Fruit fly (Drosophila melanogaster) whole organism, embryonic: Measurements from ENCODE around the gene Cyp4d21.
A peak's percentile ranks its signal among the peaks of the same experiment; 100 is the strongest.

ENCODE experiments used
- Atf6 ChIP-seq: fragments of 200-800 bp; sonication (Bioruptor generic); IDR thresholded peaks from 2 replicates; pipeline ENCODE4 v1.3.6; 2022; ENCODE audit warnings: missing biosample characterization, missing genetic modification characterization
- CG10543 ChIP-seq: fragments of 200-800 bp; sonication (Bioruptor generic); optimal IDR thresholded peaks from 3 replicates; lab custom pipeline; 2017; ENCODE audit warnings: missing biosample characterization, mild to moderate bottlenecking, missing genetic modification characterization, moderate library complexity
- CG10959 ChIP-seq: fragments of 200-800 bp; sonication (Bioruptor generic); IDR thresholded peaks from 2 replicates; pipeline ENCODE4 v1.3.6; 2022; ENCODE audit warnings: missing biosample characterization, missing genetic modification characterization
- CG11085 ChIP-seq: fragments of 200-800 bp; sonication (Bioruptor generic); IDR thresholded peaks from 2 replicates; pipeline ENCODE4 v1.3.6; 2022; ENCODE audit warnings: missing biosample characterization, missing genetic modification characterization
- CG12071 ChIP-seq: fragments of 200-800 bp; sonication (Bioruptor generic); optimal IDR thresholded peaks from 3 replicates; lab custom pipeline; 2018; ENCODE audit warnings: missing biosample characterization, mild to moderate bottlenecking, missing genetic modification characterization
- CG14667 ChIP-seq: fragments of 200-800 bp; sonication (Bioruptor generic); IDR thresholded peaks from 2 replicates; pipeline ENCODE4 v1.3.6; 2022; ENCODE audit warnings: missing biosample characterization, missing genetic modification characterization
- CG15011 ChIP-seq: fragments of 200-800 bp; sonication (Bioruptor generic); optimal IDR thresholded peaks from 3 replicates; lab custom pipeline; 2018; ENCODE audit warnings: missing biosample characterization, mild to moderate bottlenecking, missing genetic modification characterization
- CG15514 ChIP-seq: fragments of 200-800 bp; sonication (Bioruptor generic); optimal IDR thresholded peaks from 3 replicates; lab custom pipeline; 2017; ENCODE audit warnings: missing biosample characterization, missing genetic modification characterization, mild to moderate bottlenecking, moderate library complexity, missing genetic modification reagents
- CG17186 ChIP-seq: fragments of 200-800 bp; sonication (Bioruptor generic); optimal IDR thresholded peaks from 3 replicates; lab custom pipeline; 2017; ENCODE audit warnings: missing biosample characterization, missing genetic modification reagents, missing genetic modification characterization
- CG18262 ChIP-seq: fragments of 200-800 bp; optimal IDR thresholded peaks from 3 replicates; lab custom pipeline; 2019; ENCODE audit warnings: missing biosample characterization, mild to moderate bottlenecking, missing genetic modification characterization, moderate library complexity
- CG1832 ChIP-seq: fragments of 200-800 bp; sonication (Bioruptor generic); optimal IDR thresholded peaks from 2 replicates; lab custom pipeline; 2017; ENCODE audit warnings: missing biosample characterization, mild to moderate bottlenecking, missing genetic modification characterization, inconsistent platforms
- CG2712 ChIP-seq: fragments of 200-800 bp; optimal IDR thresholded peaks from 3 replicates; lab custom pipeline; 2019; ENCODE audit warnings: missing biosample characterization, mild to moderate bottlenecking, missing genetic modification characterization, moderate library complexity
- CG31224 ChIP-seq: fragments of 200-800 bp; sonication (Bioruptor generic); IDR thresholded peaks from 2 replicates; pipeline ENCODE4 v1.3.6; 2022; ENCODE audit warnings: missing biosample characterization, missing genetic modification characterization
- CG3407 ChIP-seq: fragments of 200-800 bp; sonication (Bioruptor generic); optimal IDR thresholded peaks from 2 replicates; lab custom pipeline; 2018; ENCODE audit warnings: missing biosample characterization, mild to moderate bottlenecking, missing genetic modification characterization
- CG3838 ChIP-seq: fragments of 200-800 bp; sonication (Bioruptor generic); optimal IDR thresholded peaks from 3 replicates; lab custom pipeline; 2016; ENCODE audit warnings: missing biosample characterization, missing genetic modification characterization
- CG4820 ChIP-seq: fragments of 200-800 bp; sonication (Bioruptor generic); optimal IDR thresholded peaks from 3 replicates; lab custom pipeline; 2016; ENCODE audit warnings: missing biosample characterization, missing genetic modification characterization
- CG6175 ChIP-seq: fragments of 200-800 bp; sonication (Bioruptor generic); IDR thresholded peaks from 3 replicates; pipeline ENCODE4 v1.3.6; 2022; ENCODE audit warnings: missing biosample characterization, missing genetic modification characterization
- CG6254 ChIP-seq: fragments of 200-800 bp; sonication (Bioruptor generic); optimal IDR thresholded peaks from 3 replicates; lab custom pipeline; 2017; ENCODE audit warnings: mild to moderate bottlenecking, missing biosample characterization, missing genetic modification reagents, missing genetic modification characterization
- CG6654 ChIP-seq: fragments of 200-800 bp; sonication (Bioruptor generic); optimal IDR thresholded peaks from 2 replicates; lab custom pipeline; 2017; ENCODE audit warnings: missing biosample characterization, mild to moderate bottlenecking, missing genetic modification characterization
- CG8290 ChIP-seq, 3 experiments: fragments of 200-800 bp; sonication (Bioruptor generic); optimal IDR thresholded peaks; 2 replicates each; lab custom pipeline; 2016 to 2019; ENCODE audit warnings: missing biosample characterization in 3 of 3, missing genetic modification characterization in 3 of 3, mild to moderate bottlenecking in 2 of 3, moderate library complexity in 1 of 3
- CG8359 ChIP-seq: fragments of 200-800 bp; sonication (Bioruptor generic); optimal IDR thresholded peaks from 2 replicates; lab custom pipeline; 2017; ENCODE audit warnings: missing biosample characterization, mild to moderate bottlenecking, missing genetic modification characterization, borderline replicate concordance
- CG8944 ChIP-seq: fragments of 200-800 bp; sonication (Bioruptor generic); optimal IDR thresholded peaks from 3 replicates; lab custom pipeline; 2016; ENCODE audit warnings: missing biosample characterization, missing genetic modification characterization
- Deaf1 ChIP-seq: fragments of 200-800 bp; optimal IDR thresholded peaks from 3 replicates; lab custom pipeline; 2019; ENCODE audit warnings: missing biosample characterization, mild to moderate bottlenecking, missing genetic modification characterization, moderate library complexity
- Gug ChIP-seq: fragments of 200-800 bp; sonication (Bioruptor generic); IDR thresholded peaks from 4 replicates; pipeline ENCODE4 v1.3.6; 2022; ENCODE audit warnings: missing biosample characterization, missing genetic modification characterization
- HLH54F ChIP-seq: fragments of 200-800 bp; sonication (Bioruptor generic); optimal IDR thresholded peaks from 3 replicates; lab custom pipeline; 2016; ENCODE audit warnings: missing biosample characterization, missing genetic modification characterization
- HmgZ ChIP-seq: fragments of 200-800 bp; sonication (Bioruptor generic); optimal IDR thresholded peaks from 2 replicates; lab custom pipeline; 2018; ENCODE audit warnings: missing biosample characterization, mild to moderate bottlenecking, missing genetic modification characterization
- MESR4 ChIP-seq: fragments of 200-800 bp; sonication (Bioruptor generic); optimal IDR thresholded peaks from 2 replicates; lab custom pipeline; 2018; ENCODE audit warnings: missing biosample characterization, mild to moderate bottlenecking, missing genetic modification characterization, moderate library complexity
- Max ChIP-seq: fragments of 200-800 bp; sonication (Bioruptor generic); optimal IDR thresholded peaks from 2 replicates; lab custom pipeline; 2016; ENCODE audit warnings: missing biosample characterization, mild to moderate bottlenecking, missing genetic modification characterization
- PHDP ChIP-seq: fragments of 200-800 bp; sonication (Bioruptor generic); optimal IDR thresholded peaks from 3 replicates; lab custom pipeline; 2018; ENCODE audit warnings: missing biosample characterization, mild to moderate bottlenecking, missing genetic modification characterization, moderate library complexity
- Sry-β ChIP-seq: fragments of 200-800 bp; sonication (Bioruptor generic); optimal IDR thresholded peaks from 2 replicates; lab custom pipeline; 2018; ENCODE audit warnings: missing biosample characterization, mild to moderate bottlenecking, missing genetic modification characterization, moderate library complexity
- TFAM ChIP-seq: fragments of 200-800 bp; sonication (Bioruptor generic); optimal IDR thresholded peaks from 2 replicates; lab custom pipeline; 2017; ENCODE audit warnings: missing biosample characterization, missing genetic modification characterization, inconsistent platforms
- Trl ChIP-seq, 3 experiments: fragments of >200 bp in 2 of 3; fragments of 200-800 bp in 1 of 3; sonication (Bioruptor generic) in 1 of 3; optimal IDR thresholded peaks; 2 replicates in 1 of 3; 3 replicates in 2 of 3; lab custom pipeline; 2016 to 2017; ENCODE audit warnings: missing biosample characterization in 1 of 3, missing genetic modification characterization in 1 of 3
- abd-A ChIP-seq: fragments of 200-800 bp; sonication (Bioruptor generic); optimal IDR thresholded peaks from 3 replicates; lab custom pipeline; 2019; ENCODE audit warnings: missing biosample characterization, mild to moderate bottlenecking, missing genetic modification characterization, moderate library complexity
- ci ChIP-seq: fragments of 200-800 bp; sonication (Bioruptor generic); IDR thresholded peaks from 3 replicates; pipeline ENCODE4 v1.3.6; 2022; ENCODE audit warnings: missing biosample characterization, missing genetic modification characterization
- crp ChIP-seq, 2 experiments: fragments of 200-800 bp; sonication (Bioruptor generic); optimal IDR thresholded peaks; 2 replicates in 1 of 2; 3 replicates in 1 of 2; lab custom pipeline; 2017; ENCODE audit warnings: missing biosample characterization in 2 of 2, missing genetic modification characterization in 2 of 2, mild to moderate bottlenecking in 1 of 2, moderate library complexity in 1 of 2
- ewg ChIP-seq: fragments of 200-800 bp; sonication (Bioruptor generic); optimal IDR thresholded peaks from 3 replicates; lab custom pipeline; 2017; ENCODE audit warnings: mild to moderate bottlenecking, missing biosample characterization, missing genetic modification reagents, missing genetic modification characterization
- fd64A ChIP-seq: fragments of 200-800 bp; sonication (Bioruptor generic); optimal IDR thresholded peaks from 3 replicates; lab custom pipeline; 2018; ENCODE audit warnings: missing biosample characterization, mild to moderate bottlenecking, missing genetic modification characterization
- gcm2 ChIP-seq: fragments of 200-800 bp; sonication (Bioruptor generic); optimal IDR thresholded peaks from 2 replicates; lab custom pipeline; 2016; ENCODE audit warnings: missing biosample characterization, missing genetic modification characterization
- kah ChIP-seq: fragments of 200-800 bp; sonication (Bioruptor generic); optimal IDR thresholded peaks from 2 replicates; lab custom pipeline; 2018; ENCODE audit warnings: missing biosample characterization, mild to moderate bottlenecking, missing genetic modification characterization
- oc ChIP-seq: fragments of 200-800 bp; sonication (Bioruptor generic); optimal IDR thresholded peaks from 2 replicates; lab custom pipeline; 2018; ENCODE audit warnings: missing biosample characterization, mild to moderate bottlenecking, missing genetic modification characterization, moderate library complexity
- org-1 ChIP-seq: fragments of 200-800 bp; sonication (Bioruptor generic); optimal IDR thresholded peaks from 2 replicates; lab custom pipeline; 2017; ENCODE audit warnings: missing biosample characterization, missing genetic modification characterization
- row ChIP-seq: fragments of 200-800 bp; sonication (Bioruptor generic); IDR thresholded peaks from 3 replicates; pipeline ENCODE4 v1.3.6; 2022; ENCODE audit warnings: missing biosample characterization, missing genetic modification characterization
- ttk ChIP-seq: fragments of 200-800 bp; sonication (Bioruptor generic); IDR thresholded peaks from 2 replicates; pipeline ENCODE4 v2.1.2; 2022; ENCODE audit warnings: missing biosample characterization, missing genetic modification characterization
- twi ChIP-seq: fragments of 200-800 bp; optimal IDR thresholded peaks from 2 replicates; lab custom pipeline; 2019; ENCODE audit warnings: missing biosample characterization, mild to moderate bottlenecking, missing genetic modification characterization, moderate library complexity
- unc-4 ChIP-seq: fragments of 200-800 bp; sonication (Bioruptor generic); IDR thresholded peaks from 2 replicates; pipeline ENCODE4 v1.3.6; 2022; ENCODE audit warnings: missing biosample characterization, missing genetic modification characterization; ENCODE audit not compliant: partially characterized antibody
- unpg ChIP-seq: fragments of 200-800 bp; sonication (Bioruptor generic); optimal IDR thresholded peaks from 3 replicates; lab custom pipeline; 2018; ENCODE audit warnings: missing biosample characterization, mild to moderate bottlenecking, missing genetic modification characterization, moderate library complexity
- usp ChIP-seq: fragments of >200 bp; optimal IDR thresholded peaks from 2 replicates; lab custom pipeline; 2017; ENCODE audit warnings: missing biosample characterization, missing genetic modification characterization
- vnd ChIP-seq: fragments of 200-800 bp; sonication (Bioruptor generic); IDR thresholded peaks from 3 replicates; pipeline ENCODE4 v1.3.6; 2022; ENCODE audit warnings: missing biosample characterization, missing genetic modification characterization; ENCODE audit not compliant: partially characterized antibody
- wdn ChIP-seq: fragments of 200-800 bp; sonication (Bioruptor generic); IDR thresholded peaks from 2 replicates; pipeline ENCODE4 v1.3.6; 2022; ENCODE audit warnings: missing biosample characterization, missing genetic modification characterization

Gene Cyp4d21

DNA sequence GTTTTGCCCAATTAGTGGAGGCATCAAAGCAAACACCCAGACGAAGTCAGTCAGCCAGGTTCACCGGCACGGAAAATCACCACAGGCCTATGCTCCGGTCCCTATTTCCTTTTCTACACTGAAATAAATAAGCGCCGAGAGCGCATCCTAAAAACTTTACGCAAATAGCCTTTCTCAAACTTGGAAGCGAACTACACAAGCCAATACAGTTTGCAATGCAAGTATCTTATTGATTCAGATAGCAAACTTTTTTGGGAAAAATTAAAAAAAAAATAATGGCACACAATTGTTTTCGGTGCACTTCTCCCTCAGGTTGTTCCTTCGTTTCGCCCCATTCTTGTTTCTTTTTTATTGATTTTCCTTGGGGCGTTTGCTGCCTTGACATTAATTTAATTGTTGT is 40.5 kb upstream of the Cyp4d21 start (continued):
- TF ChIP-seq CG2712 (tag; lab: Kevin White, UChicago) (peak; percentile 77), vnd (no peak), twi (tag; lab: Kevin White, UChicago) (peak; percentile 20), CG4820 (GFP tag; lab: Kevin White, UChicago) (peak; percentile 78), CG12071 (GFP tag; lab: Kevin White, UChicago) (no peak), CG17186 (no peak), CG8944 (peak; percentile 64), CG14667 (GFP tag; lab: Robert Waterston, UW) (peak; percentile 36), CG6175 (peak; percentile 49; the same call in 1 of the 3 replicates), Gug (peak; percentile 58; the same call in 1 of the 4 replicates), ttk (GFP tag; lab: Robert Waterston, UW) (0 out of 2 replicates have a peak, but pooled peaks have one; percentile 51), CG15011 (GFP tag; lab: Kevin White, UChicago) (peak; percentile 6), abd-A (tag; lab: Kevin White, UChicago) (no peak), HmgZ (tag; lab: Kevin White, UChicago) (no peak), row (GFP tag; lab: Robert Waterston, UW) (peak; percentile 75), CG1832 (GFP tag; lab: Kevin White, UChicago) (no peak), Trl (optimal IDR thresholded peaks at IDR 0.05; lab: Kevin White, UChicago) (no peak), Trl (GFP tag; optimal IDR thresholded peaks at IDR 0.05; lab: Kevin White, UChicago) (peak; percentile 82), CG11085 (no peak), ewg (peak; percentile 43), org-1 (peak; percentile 62), CG10543 (GFP tag; lab: Kevin White, UChicago) (no peak), CG6254 (peak; percentile 71), wdn (0 out of 2 replicates have a peak, but pooled peaks have one; percentile 16), Atf6 (GFP tag; lab: Robert Waterston, UW) (peak; percentile 49; the same call in 1 of the 2 replicates), kah (GFP tag; lab: Kevin White, UChicago) (peak; percentile 30), unc-4 (GFP tag; lab: Robert Waterston, UW) (no peak), Deaf1 (tag; lab: Kevin White, UChicago) (no peak), CG10959 (peak; percentile 81), gcm2 (peak; percentile 9), usp (GFP tag; lab: Kevin White, UChicago) (no peak), CG8290 (GFP tag; optimal IDR thresholded peaks at IDR 0.05; lab: Kevin White, UChicago) (peak; percentile 65), CG8290 (tag; optimal IDR thresholded peaks at IDR 0.05; lab: Kevin White, UChicago) (peak in 1 of 2 experiments; percentile 16), CG31224 (GFP tag; lab: Robert Waterston, UW) (peak; percentile 46), CG3838 (GFP tag; lab: Kevin White, UChicago) (peak; percentile 40), crp (GFP tag; optimal IDR thresholded peaks at IDR 0.05; lab: Kevin White, UChicago) (no peak), oc (tag; lab: Kevin White, UChicago) (peak; percentile 28), unpg (peak; percentile 79), Sry-β (no peak), MESR4 (GFP tag; lab: Kevin White, UChicago) (no peak), CG3407 (GFP tag; lab: Kevin White, UChicago) (peak; percentile 51), CG6654 (GFP tag; lab: Kevin White, UChicago) (no peak), ci (peak; percentile 80), CG8359 (GFP tag; lab: Kevin White, UChicago) (peak; percentile 31), CG18262 (tag; lab: Kevin White, UChicago) (peak; percentile 75), TFAM (GFP tag; lab: Kevin White, UChicago) (no peak), HLH54F (GFP tag; lab: Kevin White, UChicago) (peak; percentile 64), fd64A (GFP tag; lab: Kevin White, UChicago) (no peak), Max (peak; percentile 34), CG15514 (GFP tag; lab: Kevin White, UChicago) (peak; percentile 46), PHDP (tag; lab: Kevin White, UChicago) (peak; percentile 49)
